Fruit fly (Drosophila melanogaster): ENCODE results near the gene Adk2.

Gene Adk2

DNA sequence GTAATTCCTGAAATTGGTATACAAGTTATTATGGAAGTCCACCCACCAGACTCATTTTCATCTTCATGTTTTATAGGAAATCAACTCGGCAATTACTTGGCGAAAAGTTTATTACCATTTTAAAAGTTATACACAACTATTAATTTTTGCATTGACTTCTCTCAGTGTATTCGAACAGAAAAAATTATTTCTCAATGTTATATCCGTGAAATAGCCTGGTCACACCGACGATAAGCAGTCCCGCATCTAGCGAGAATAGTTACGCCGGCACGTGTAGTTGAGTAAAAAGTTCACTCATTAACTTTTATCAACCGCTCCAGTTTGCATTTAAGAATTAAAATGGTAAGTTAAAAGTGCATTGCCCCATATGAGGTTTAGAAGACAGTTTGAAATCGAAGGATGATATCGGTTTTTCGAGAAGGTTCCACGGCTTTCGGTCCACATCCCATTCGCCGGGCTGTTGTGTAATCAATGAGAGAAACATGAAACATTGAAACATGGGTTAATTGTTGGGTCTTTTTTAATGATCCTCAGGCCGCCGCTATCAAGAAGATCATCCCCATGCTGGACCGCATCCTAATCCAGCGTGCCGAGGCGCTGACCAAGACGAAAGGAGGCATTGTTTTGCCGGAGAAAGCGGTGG is 6.5 kb downstream of the Adk2 start, which contains the start of gene CG11267 (continued):
- TF ChIP-seq Stat92E (GFP tag; optimal IDR thresholded peaks at IDR 0.05): no peak
- peak; percentile 71 for TF ChIP-seq MTF-1 (GFP tag; optimal IDR thresholded peaks at IDR 0.05; ENCODE audit: borderline replicate concordance)
- TF ChIP-seq gsb-n (tag; optimal IDR thresholded peaks at IDR 0.05): peak; percentile 58
- TF ChIP-seq CG17912 (GFP tag; optimal IDR thresholded peaks at IDR 0.05): peak; percentile 51
- peak; percentile 42 for TF ChIP-seq CG3995 (GFP tag; optimal IDR thresholded peaks at IDR 0.05)
- peak; percentile 5; the same call in 1 of the 3 replicates for TF ChIP-seq jigr1 (GFP tag; IDR thresholded peaks at IDR 0.05)
- TF ChIP-seq br (optimal IDR thresholded peaks at IDR 0.05): no peak
- TF ChIP-seq Blimp-1 (GFP tag; optimal IDR thresholded peaks at IDR 0.05): peak; percentile 78
- peak; percentile 82 for TF ChIP-seq CG14710 (tag; optimal IDR thresholded peaks at IDR 0.05)
- TF ChIP-seq slp2 (GFP tag; optimal IDR thresholded peaks at IDR 0.05): peak; percentile 67
- peak; percentile 74 for TF ChIP-seq CG1792 (GFP tag; optimal IDR thresholded peaks at IDR 0.05)
- no peak for TF ChIP-seq Gsc (GFP tag; IDR thresholded peaks at IDR 0.05)
- TF ChIP-seq CG10959 (GFP tag; IDR thresholded peaks at IDR 0.05): peak; percentile 77
- TF ChIP-seq Mad (GFP tag; optimal IDR thresholded peaks at IDR 0.05): peak; percentile 67
- TF ChIP-seq trem (tag; optimal IDR thresholded peaks at IDR 0.05): peak; percentile 66
- peak; percentile 92 for TF ChIP-seq Taf1 (GFP tag; IDR thresholded peaks at IDR 0.05)
- no peak for TF ChIP-seq Tbp (GFP tag; optimal IDR thresholded peaks at IDR 0.05)
- peak; percentile 84 for TF ChIP-seq bowl (GFP tag; IDR thresholded peaks at IDR 0.05)
- TF ChIP-seq Deaf1 (tag; optimal IDR thresholded peaks at IDR 0.05): peak; percentile 55
- no peak for TF ChIP-seq kay (GFP tag; optimal IDR thresholded peaks at IDR 0.05)
- peak; percentile 87 for TF ChIP-seq CG10366 (GFP tag; IDR thresholded peaks at IDR 0.05)
- TF ChIP-seq Hr39 (optimal IDR thresholded peaks at IDR 0.05): no peak
- TF ChIP-seq tio (GFP tag; optimal IDR thresholded peaks at IDR 0.05): peak; percentile 65
- TF ChIP-seq cg (GFP tag; optimal IDR thresholded peaks at IDR 0.05): no peak
- TF ChIP-seq Optix (GFP tag; IDR thresholded peaks at IDR 0.05): peak; percentile 52; the same call in 1 of the 3 replicates
- peak; percentile 48 for TF ChIP-seq Usf (GFP tag; optimal IDR thresholded peaks at IDR 0.05)
- peak; percentile 78 for TF ChIP-seq Asciz (GFP tag; optimal IDR thresholded peaks at IDR 0.05)
- no peak for TF ChIP-seq pan (optimal IDR thresholded peaks at IDR 0.05)
- peak in 1 of 2 experiments; percentile 93 for TF ChIP-seq pan (GFP tag; optimal IDR thresholded peaks at IDR 0.05 in 1 of 2, IDR thresholded peaks at IDR 0.05 in 1 of 2)
- peak; percentile 70 for TF ChIP-seq C15 (GFP tag; IDR thresholded peaks at IDR 0.05)
- no peak for TF ChIP-seq prd (optimal IDR thresholded peaks at IDR 0.05)
- TF ChIP-seq prd (GFP tag; IDR thresholded peaks at IDR 0.05): peak; percentile 88
- peak; percentile 90 for TF ChIP-seq CG7372 (GFP tag; IDR thresholded peaks at IDR 0.05)
- TF ChIP-seq CG11695 (GFP tag; IDR thresholded peaks at IDR 0.05): peak; percentile 86
- TF ChIP-seq Bgb (GFP tag; IDR thresholded peaks at IDR 0.05; ENCODE audit: partially characterized antibody): no peak
- peak; percentile 88 for TF ChIP-seq dmrt99B (tag; optimal IDR thresholded peaks at IDR 0.05)
- TF ChIP-seq D (optimal IDR thresholded peaks at IDR 0.05): no peak
- peak; percentile 75 for TF ChIP-seq D (GFP tag; optimal IDR thresholded peaks at IDR 0.05)
- peak; percentile 67 for TF ChIP-seq CG9876 (GFP tag; optimal IDR thresholded peaks at IDR 0.05)
- TF ChIP-seq HLH54F (GFP tag; optimal IDR thresholded peaks at IDR 0.05): peak; percentile 65
- peak; percentile 91 for TF ChIP-seq caup (GFP tag; optimal IDR thresholded peaks at IDR 0.05; ENCODE audit: severe bottlenecking)
- TF ChIP-seq jing (GFP tag; optimal IDR thresholded peaks at IDR 0.05): peak; percentile 32
- TF ChIP-seq CG3847 (GFP tag; IDR thresholded peaks at IDR 0.05): peak; percentile 78
- TF ChIP-seq B-H1 (GFP tag; IDR thresholded peaks at IDR 0.05): peak; percentile 87
- peak; percentile 89 for TF ChIP-seq Aef1 (GFP tag; IDR thresholded peaks at IDR 0.05)
- no peak for TF ChIP-seq ato (GFP tag; IDR thresholded peaks at IDR 0.05; ENCODE audit: partially characterized antibody)
- peak; percentile 89 for TF ChIP-seq CG2199 (GFP tag; IDR thresholded peaks at IDR 0.05)
- no peak for TF ChIP-seq kni (GFP tag; optimal IDR thresholded peaks at IDR 0.05)
- peak; percentile 51 for TF ChIP-seq shn (GFP tag; optimal IDR thresholded peaks at IDR 0.05)
- TF ChIP-seq CG34422 (GFP tag; IDR thresholded peaks at IDR 0.05): peak; percentile 93
- peak; percentile 43 for TF ChIP-seq run (tag; optimal IDR thresholded peaks at IDR 0.05)
